Worm (Caenorhabditis elegans) whole organism, L3 larva: Measurements from ENCODE around the gene ufd-2.
A peak's percentile ranks its signal among the peaks of the same experiment; 100 is the strongest.

Experiments
- R02D3.7 ChIP-seq: fragments of 150-350 bp; optimal IDR thresholded peaks from 2 replicates; lab custom pipeline; 2014; ENCODE audit warnings: missing biosample characterization, missing genetic modification characterization
- ZK546.5 ChIP-seq: sonication (generic microtip); optimal IDR thresholded peaks from 2 replicates; lab custom pipeline; 2017; ENCODE audit warnings: missing biosample characterization, missing genetic modification characterization
- aly-2 ChIP-seq: fragments of 150-350 bp; optimal IDR thresholded peaks from 2 replicates; lab custom pipeline; 2014; ENCODE audit warnings: missing biosample characterization, missing genetic modification characterization
- ama-1 ChIP-seq: fragments of 150-350 bp; optimal IDR thresholded peaks from 2 replicates; lab custom pipeline; 2018
- ceh-16 ChIP-seq: sonication (generic microtip); optimal IDR thresholded peaks from 2 replicates; lab custom pipeline; 2017; ENCODE audit warnings: missing biosample characterization, missing genetic modification characterization
- ceh-28 ChIP-seq: fragments of 150-350 bp; optimal IDR thresholded peaks from 2 replicates; lab custom pipeline; 2014; ENCODE audit warnings: missing biosample characterization, missing genetic modification reagents, missing genetic modification characterization
- ceh-82 ChIP-seq: fragments of 150-350 bp; optimal IDR thresholded peaks from 2 replicates; lab custom pipeline; 2014; ENCODE audit warnings: missing biosample characterization, missing genetic modification characterization
- ceh-9 ChIP-seq: sonication (generic microtip); optimal IDR thresholded peaks from 2 replicates; lab custom pipeline; 2018; ENCODE audit warnings: missing biosample characterization, missing genetic modification characterization
- daf-12 ChIP-seq: fragments of 150-350 bp; optimal IDR thresholded peaks from 2 replicates; lab custom pipeline; 2014; ENCODE audit warnings: missing biosample characterization, missing genetic modification reagents, missing genetic modification characterization
- egl-27 ChIP-seq: sonication (generic microtip); optimal IDR thresholded peaks from 4 replicates; lab custom pipeline; 2017; ENCODE audit warnings: missing biosample characterization, missing genetic modification reagents, missing genetic modification characterization
- egl-5 ChIP-seq: fragments of 150-350 bp; optimal IDR thresholded peaks from 2 replicates; lab custom pipeline; 2017; ENCODE audit warnings: missing biosample characterization, missing genetic modification reagents, missing genetic modification characterization, inconsistent platforms
- elt-1 ChIP-seq: fragments of 150-350 bp; optimal IDR thresholded peaks from 2 replicates; lab custom pipeline; 2014; ENCODE audit warnings: missing biosample characterization, missing genetic modification characterization
- elt-2 ChIP-seq: sonication (generic microtip); optimal IDR thresholded peaks from 2 replicates; lab custom pipeline; 2016; ENCODE audit warnings: missing genetic modification reagents, mild to moderate bottlenecking, missing genetic modification characterization, missing compliant biosample characterization
- elt-3 ChIP-seq, 3 experiments: fragments of 150-350 bp in 1 of 3; sonication (generic microtip) in 2 of 3; optimal IDR thresholded peaks; 2 replicates in 2 of 3; 4 replicates in 1 of 3; lab custom pipeline; 2014 to 2017; ENCODE audit warnings: missing biosample characterization in 3 of 3, missing genetic modification characterization in 3 of 3
- eor-1 ChIP-seq, 2 experiments: fragments of 150-350 bp; optimal IDR thresholded peaks; 2 replicates each; lab custom pipeline; 2014 to 2018; ENCODE audit warnings: missing biosample characterization in 2 of 2, missing genetic modification characterization in 2 of 2
- fkh-10 ChIP-seq: sonication (generic microtip); optimal IDR thresholded peaks from 2 replicates; lab custom pipeline; 2017; ENCODE audit warnings: missing biosample characterization, missing genetic modification reagents, missing genetic modification characterization
- fkh-2 ChIP-seq: fragments of 150-350 bp; optimal IDR thresholded peaks from 2 replicates; lab custom pipeline; 2014; ENCODE audit warnings: missing biosample characterization, missing genetic modification reagents, missing genetic modification characterization
- fos-1 ChIP-seq: fragments of 150-350 bp; optimal IDR thresholded peaks from 2 replicates; lab custom pipeline; 2014; ENCODE audit warnings: missing biosample characterization, missing genetic modification characterization
- hmg-11 ChIP-seq: sonication (generic microtip); optimal IDR thresholded peaks from 2 replicates; lab custom pipeline; 2016; ENCODE audit warnings: missing genetic modification characterization, missing compliant biosample characterization
- jun-1 ChIP-seq: fragments of 150-350 bp; optimal IDR thresholded peaks from 2 replicates; lab custom pipeline; 2014; ENCODE audit warnings: missing biosample characterization, missing genetic modification reagents, missing genetic modification characterization
- lin-15B ChIP-seq: fragments of 150-350 bp; optimal IDR thresholded peaks from 2 replicates; lab custom pipeline; 2014; ENCODE audit warnings: missing biosample characterization, missing genetic modification characterization
- lin-39 ChIP-seq: fragments of 150-350 bp; optimal IDR thresholded peaks from 2 replicates; lab custom pipeline; 2018; ENCODE audit warnings: missing biosample characterization, missing genetic modification reagents, missing genetic modification characterization
- lsy-12 ChIP-seq: sonication (generic microtip); optimal IDR thresholded peaks from 2 replicates; lab custom pipeline; 2016; ENCODE audit warnings: mild to moderate bottlenecking, missing genetic modification characterization, missing compliant biosample characterization
- mdl-1 ChIP-seq: fragments of 150-350 bp; optimal IDR thresholded peaks from 2 replicates; lab custom pipeline; 2014; ENCODE audit warnings: missing biosample characterization, missing genetic modification characterization
- mml-1 ChIP-seq: fragments of 150-350 bp; sonication (generic microtip); optimal IDR thresholded peaks from 3 replicates; lab custom pipeline; 2014; ENCODE audit warnings: missing biosample characterization, missing genetic modification characterization
- nfya-1 ChIP-seq: sonication (generic microtip); optimal IDR thresholded peaks from 2 replicates; lab custom pipeline; 2017; ENCODE audit warnings: missing genetic modification characterization, mild to moderate bottlenecking, missing compliant biosample characterization, antibody characterized with exemption, moderate library complexity; ENCODE audit not compliant: insufficient read depth
- nhr-11 ChIP-seq: fragments of 150-350 bp; optimal IDR thresholded peaks from 2 replicates; lab custom pipeline; 2014; ENCODE audit warnings: missing biosample characterization, missing genetic modification characterization
- nhr-12 ChIP-seq: fragments of 150-350 bp; optimal IDR thresholded peaks from 2 replicates; lab custom pipeline; 2014; ENCODE audit warnings: missing biosample characterization, missing genetic modification characterization
- nhr-23 ChIP-seq: fragments of 150-350 bp; optimal IDR thresholded peaks from 2 replicates; lab custom pipeline; 2014; ENCODE audit warnings: missing biosample characterization, missing genetic modification reagents, missing genetic modification characterization
- nhr-237 ChIP-seq: fragments of 150-350 bp; optimal IDR thresholded peaks from 2 replicates; lab custom pipeline; 2014; ENCODE audit warnings: missing biosample characterization, missing genetic modification characterization
- nhr-25 ChIP-seq: sonication (generic microtip); optimal IDR thresholded peaks from 2 replicates; lab custom pipeline; 2017; ENCODE audit warnings: missing biosample characterization, missing genetic modification characterization
- nhr-28 ChIP-seq: fragments of 150-350 bp; optimal IDR thresholded peaks from 2 replicates; lab custom pipeline; 2014; ENCODE audit warnings: missing biosample characterization, missing genetic modification characterization
- nhr-43 ChIP-seq: sonication (generic microtip); optimal IDR thresholded peaks from 2 replicates; lab custom pipeline; 2016; ENCODE audit warnings: mild to moderate bottlenecking, missing genetic modification characterization, missing compliant biosample characterization; ENCODE audit not compliant: poor library complexity, severe bottlenecking
- nhr-67 ChIP-seq: fragments of 150-350 bp; optimal IDR thresholded peaks from 2 replicates; lab custom pipeline; 2014; ENCODE audit warnings: missing biosample characterization, missing genetic modification characterization
- nhr-76 ChIP-seq: fragments of 150-350 bp; sonication (generic microtip); optimal IDR thresholded peaks from 5 replicates; lab custom pipeline; 2014; ENCODE audit warnings: missing biosample characterization, missing genetic modification characterization
- nhr-77 ChIP-seq: fragments of 150-350 bp; optimal IDR thresholded peaks from 2 replicates; lab custom pipeline; 2014; ENCODE audit warnings: missing biosample characterization, missing genetic modification characterization
- pha-4 ChIP-seq: fragments of 150-350 bp; optimal IDR thresholded peaks from 2 replicates; lab custom pipeline; 2014; ENCODE audit warnings: missing biosample characterization, missing genetic modification reagents, missing genetic modification characterization
- pqm-1 ChIP-seq: fragments of 150-350 bp; optimal IDR thresholded peaks from 2 replicates; lab custom pipeline; 2017; ENCODE audit warnings: missing biosample characterization, missing genetic modification characterization, inconsistent platforms
- sea-2 ChIP-seq: fragments of 150-350 bp; sonication (generic microtip); optimal IDR thresholded peaks from 4 replicates; lab custom pipeline; 2014; ENCODE audit warnings: missing biosample characterization, missing genetic modification reagents, missing genetic modification characterization
- skn-1 ChIP-seq: fragments of 150-350 bp; optimal IDR thresholded peaks from 2 replicates; lab custom pipeline; 2014; ENCODE audit warnings: missing biosample characterization, missing genetic modification characterization
- snpc-4 ChIP-seq: fragments of 150-350 bp; optimal IDR thresholded peaks from 2 replicates; lab custom pipeline; 2014; ENCODE audit warnings: missing biosample characterization, missing genetic modification characterization
- tbx-2 ChIP-seq: sonication (generic microtip); optimal IDR thresholded peaks from 2 replicates; lab custom pipeline; 2016; ENCODE audit warnings: mild to moderate bottlenecking, missing genetic modification characterization, missing compliant biosample characterization
- unc-39 ChIP-seq: sonication (generic microtip); optimal IDR thresholded peaks from 4 replicates; lab custom pipeline; 2017; ENCODE audit warnings: missing biosample characterization, missing genetic modification characterization
- unc-62 ChIP-seq: fragments of 150-350 bp; sonication (generic microtip); optimal IDR thresholded peaks from 4 replicates; lab custom pipeline; 2014; ENCODE audit warnings: missing biosample characterization, missing genetic modification reagents, missing genetic modification characterization
- zag-1 ChIP-seq: fragments of 150-350 bp; optimal IDR thresholded peaks from 2 replicates; lab custom pipeline; 2014; ENCODE audit warnings: missing biosample characterization, missing genetic modification characterization
- ztf-11 ChIP-seq: fragments of 150-350 bp; optimal IDR thresholded peaks from 2 replicates; lab custom pipeline; 2014; ENCODE audit warnings: missing biosample characterization, missing genetic modification characterization
- ztf-4 ChIP-seq: fragments of 150-350 bp; optimal IDR thresholded peaks from 2 replicates; lab custom pipeline; 2014; ENCODE audit warnings: missing biosample characterization, missing genetic modification characterization

ufd-2 gene

ce11 chrII:8028246-8028694 is 34.3 kb upstream of the ufd-2 start:
- TF ChIP-seq ama-1, result peak; percentile 59
- TF ChIP-seq nhr-11 (tag; lab: Kevin White, UChicago), result peak; percentile 19
- TF ChIP-seq egl-5 (tag; lab: Kevin White, UChicago), result peak; percentile 35
- peak; percentile 60 for TF ChIP-seq skn-1
- no peak for TF ChIP-seq nhr-77 (tag; lab: Kevin White, UChicago)
- TF ChIP-seq nhr-25 (tag; lab: Kevin White, UChicago), result peak; percentile 50
- no peak for TF ChIP-seq nhr-237
- TF ChIP-seq nhr-12, result no peak
- TF ChIP-seq jun-1 (tag; lab: Kevin White, UChicago), result peak; percentile 89
- TF ChIP-seq ceh-28 (tag; lab: Kevin White, UChicago), result peak; percentile 78
- no peak for TF ChIP-seq nhr-28 (tag; lab: Kevin White, UChicago)
- peak; percentile 73 for TF ChIP-seq nhr-43 (tag; lab: Kevin White, UChicago)
- TF ChIP-seq nfya-1 (tag; lab: Kevin White, UChicago), result peak; percentile 93
- TF ChIP-seq tbx-2, result peak; percentile 77
- peak; percentile 98 for TF ChIP-seq hmg-11
- peak; percentile 5 for TF ChIP-seq sea-2
- peak; percentile 79 for TF ChIP-seq egl-27 (tag; lab: Kevin White, UChicago)
- TF ChIP-seq elt-1 (tag; lab: Kevin White, UChicago), result no peak
- no peak for TF ChIP-seq ceh-9 (tag; lab: Kevin White, UChicago)
- TF ChIP-seq nhr-76 (tag; lab: Kevin White, UChicago), result no peak
- TF ChIP-seq fkh-2 (tag; lab: Kevin White, UChicago), result no peak
- no peak for TF ChIP-seq elt-3 (tag; optimal IDR thresholded peaks at IDR 0.05; lab: Kevin White, UChicago)
- TF ChIP-seq lin-15B, result peak; percentile 95
- TF ChIP-seq mdl-1 (tag; lab: Kevin White, UChicago), result peak; percentile 18
- peak; percentile 73 for TF ChIP-seq R02D3.7 (tag; lab: Kevin White, UChicago)
- TF ChIP-seq ZK546.5 (tag; lab: Kevin White, UChicago), result no peak
- TF ChIP-seq nhr-23, result peak; percentile 70
- TF ChIP-seq aly-2 (tag; lab: Kevin White, UChicago), result no peak
- no peak for TF ChIP-seq mml-1 (tag; lab: Kevin White, UChicago)
- peak; percentile 45 for TF ChIP-seq pqm-1
- TF ChIP-seq fkh-10 (GFP tag; lab: Kevin White, UChicago), result peak; percentile 68
- no peak for TF ChIP-seq zag-1 (tag; lab: Kevin White, UChicago)
- TF ChIP-seq unc-62 (GFP tag; lab: Kevin White, UChicago), result peak; percentile 37
- TF ChIP-seq fos-1 (tag; lab: Kevin White, UChicago), result peak; percentile 36
- TF ChIP-seq snpc-4 (tag; lab: Kevin White, UChicago), result peak; percentile 81
- peak; percentile 82 for TF ChIP-seq lsy-12 (tag; lab: Kevin White, UChicago)
- peak; percentile 91 for TF ChIP-seq lin-39 (tag; lab: Kevin White, UChicago)
- TF ChIP-seq ceh-16 (tag; lab: Kevin White, UChicago), result no peak
- TF ChIP-seq ceh-82 (tag; lab: Kevin White, UChicago), result peak; percentile 43
- no peak for TF ChIP-seq unc-39 (tag; lab: Kevin White, UChicago)
- TF ChIP-seq eor-1 (tag; optimal IDR thresholded peaks at IDR 0.05; lab: Kevin White, UChicago), result no peak
- no peak for TF ChIP-seq daf-12 (tag; lab: Kevin White, UChicago)
- peak; percentile 88 for TF ChIP-seq elt-2 (tag; lab: Kevin White, UChicago)
- no peak for TF ChIP-seq ztf-11 (tag; lab: Kevin White, UChicago)
- peak; percentile 67 for TF ChIP-seq pha-4 (tag; lab: Kevin White, UChicago)
- no peak for TF ChIP-seq nhr-67
- TF ChIP-seq ztf-4 (tag; lab: Kevin White, UChicago), result no peak
